Worm (Caenorhabditis elegans) whole organism, mixed stage, embryonic: ENCODE measurements around the gene irld-29.

ENCODE experiments used
- blmp-1 ChIP-seq: fragments of 150-350 bp; optimal IDR thresholded peaks from 2 replicates; lab custom pipeline; 2014; ENCODE audit warnings: missing biosample characterization, missing genetic modification characterization
- ceh-39 ChIP-seq: fragments of 150-350 bp; optimal IDR thresholded peaks from 2 replicates; lab custom pipeline; 2014; ENCODE audit warnings: missing biosample characterization, missing genetic modification characterization
- ceh-83 ChIP-seq: fragments of 200-800 bp; sonication (Bioruptor generic); optimal IDR thresholded peaks from 2 replicates; lab custom pipeline; 2018; ENCODE audit warnings: mild to moderate bottlenecking, missing genetic modification characterization, missing compliant biosample characterization
- ces-1 ChIP-seq: fragments of 150-350 bp; optimal IDR thresholded peaks from 2 replicates; lab custom pipeline; 2014; ENCODE audit warnings: missing biosample characterization, missing genetic modification reagents, missing genetic modification characterization
- cnd-1 ChIP-seq: fragments of 200-800 bp; sonication (Bioruptor generic); optimal IDR thresholded peaks from 2 replicates; lab custom pipeline; 2018; ENCODE audit warnings: mild to moderate bottlenecking, missing genetic modification characterization, missing compliant biosample characterization
- drap-1 ChIP-seq: fragments of 200-800 bp; sonication (Bioruptor generic); optimal IDR thresholded peaks from 3 replicates; lab custom pipeline; 2018; ENCODE audit warnings: mild to moderate bottlenecking, missing genetic modification characterization, missing compliant biosample characterization
- elt-1 ChIP-seq: sonication (generic microtip); optimal IDR thresholded peaks from 2 replicates; lab custom pipeline; 2017; ENCODE audit warnings: missing genetic modification characterization, mild to moderate bottlenecking, missing compliant biosample characterization, antibody characterized with exemption, moderate library complexity, borderline replicate concordance; ENCODE audit not compliant: insufficient read depth
- elt-3 ChIP-seq: fragments of 150-350 bp; optimal IDR thresholded peaks from 2 replicates; lab custom pipeline; 2014; ENCODE audit warnings: missing biosample characterization, missing genetic modification characterization
- flh-1 ChIP-seq: fragments of 200-800 bp; sonication (Bioruptor generic); optimal IDR thresholded peaks from 2 replicates; lab custom pipeline; 2018; ENCODE audit warnings: mild to moderate bottlenecking, missing genetic modification characterization, moderate library complexity, missing compliant biosample characterization
- ham-2 ChIP-seq: fragments of 200-800 bp; sonication (Bioruptor generic); optimal IDR thresholded peaks from 2 replicates; lab custom pipeline; 2018; ENCODE audit warnings: mild to moderate bottlenecking, missing genetic modification characterization, missing compliant biosample characterization
- hlh-1 ChIP-seq: fragments of 150-350 bp; optimal IDR thresholded peaks from 2 replicates; lab custom pipeline; 2014; ENCODE audit warnings: missing biosample characterization, missing genetic modification reagents, missing genetic modification characterization
- lin-32 ChIP-seq: fragments of 200-800 bp; sonication (Bioruptor generic); optimal IDR thresholded peaks from 2 replicates; lab custom pipeline; 2018; ENCODE audit warnings: mild to moderate bottlenecking, missing genetic modification characterization, missing compliant biosample characterization
- lsy-2 ChIP-seq: fragments of 150-350 bp; optimal IDR thresholded peaks from 2 replicates; lab custom pipeline; 2014; ENCODE audit warnings: missing biosample characterization, missing genetic modification characterization
- mls-2 ChIP-seq: sonication (generic microtip); optimal IDR thresholded peaks from 2 replicates; lab custom pipeline; 2016; ENCODE audit warnings: mild to moderate bottlenecking, missing genetic modification characterization, moderate library complexity, missing compliant biosample characterization
- nhr-12 ChIP-seq: fragments of 150-350 bp; optimal IDR thresholded peaks from 2 replicates; lab custom pipeline; 2014; ENCODE audit warnings: missing biosample characterization, missing genetic modification characterization
- nhr-2 ChIP-seq: fragments of 150-350 bp; optimal IDR thresholded peaks from 2 replicates; lab custom pipeline; 2014; ENCODE audit warnings: missing biosample characterization, missing genetic modification characterization
- nhr-76 ChIP-seq: sonication (generic microtip); optimal IDR thresholded peaks from 2 replicates; lab custom pipeline; 2017; ENCODE audit warnings: missing biosample characterization, missing genetic modification characterization
- pha-4 ChIP-seq: fragments of 150-350 bp; optimal IDR thresholded peaks from 2 replicates; lab custom pipeline; 2018; ENCODE audit warnings: missing biosample characterization, missing genetic modification reagents, missing genetic modification characterization
- sem-2 ChIP-seq: fragments of 200-800 bp; sonication (Bioruptor generic); optimal IDR thresholded peaks from 2 replicates; lab custom pipeline; 2018; ENCODE audit warnings: mild to moderate bottlenecking, missing genetic modification characterization, missing compliant biosample characterization
- snpc-4 ChIP-seq: fragments of 150-350 bp; optimal IDR thresholded peaks from 2 replicates; lab custom pipeline; 2014; ENCODE audit warnings: missing biosample characterization, missing genetic modification characterization
- sptf-1 ChIP-seq: sonication (generic microtip); optimal IDR thresholded peaks from 2 replicates; lab custom pipeline; 2017; ENCODE audit warnings: mild to moderate bottlenecking, missing genetic modification characterization, moderate library complexity, missing compliant biosample characterization
- tbx-8 ChIP-seq: fragments of 200-800 bp; sonication (Bioruptor generic); optimal IDR thresholded peaks from 2 replicates; lab custom pipeline; 2018; ENCODE audit warnings: mild to moderate bottlenecking, missing genetic modification characterization, moderate library complexity, missing compliant biosample characterization
- unc-120 ChIP-seq: sonication (generic microtip); optimal IDR thresholded peaks from 2 replicates; lab custom pipeline; 2017; ENCODE audit warnings: missing genetic modification characterization, missing compliant biosample characterization; ENCODE audit not compliant: poor library complexity, severe bottlenecking
- unc-39 ChIP-seq: fragments of 150-350 bp; optimal IDR thresholded peaks from 2 replicates; lab custom pipeline; 2014; ENCODE audit warnings: missing biosample characterization, missing genetic modification characterization
- unc-62 ChIP-seq: fragments of 150-350 bp; optimal IDR thresholded peaks from 2 replicates; lab custom pipeline; 2014; ENCODE audit warnings: missing biosample characterization, missing genetic modification reagents, missing genetic modification characterization
- zip-8 ChIP-seq: fragments of 150-350 bp; optimal IDR thresholded peaks from 2 replicates; lab custom pipeline; 2014; ENCODE audit warnings: missing biosample characterization, missing genetic modification characterization
- ztf-11 ChIP-seq: fragments of 150-350 bp; optimal IDR thresholded peaks from 2 replicates; lab custom pipeline; 2014; ENCODE audit warnings: missing biosample characterization, missing genetic modification characterization

irld-29 gene

DNA sequence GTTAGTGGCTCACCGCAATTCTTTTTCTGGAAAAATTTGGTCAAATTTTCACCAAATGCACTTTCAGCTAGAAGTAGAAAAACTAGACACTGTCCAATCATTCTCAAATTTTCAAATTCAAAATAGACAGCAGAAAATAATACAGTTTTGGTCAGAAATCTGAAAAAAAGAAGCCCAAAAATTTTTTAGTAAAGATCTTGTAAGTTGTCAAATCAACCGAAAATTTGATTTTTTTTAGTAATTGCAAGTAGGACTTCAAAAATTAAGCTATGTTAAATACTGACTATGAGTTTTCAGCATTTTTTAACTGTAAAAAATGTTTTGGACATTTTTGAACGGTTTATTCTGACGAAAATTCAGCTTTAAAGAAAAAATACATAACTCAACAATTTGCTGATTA, 37.5 kb downstream of the irld-29 start, which contains the start of gene Y19D10B.8:
Gene Y19D10B.8, minus strand, starts transcription at position 101 of the 400 bp plus-strand sequence.
- TF ChIP-seq snpc-4 (no peak), flh-1 (GFP tag; lab: Kevin White, UChicago) (no peak), tbx-8 (no peak)

ce11 chrV:2294577-2294976, 43.9 kb downstream of the irld-29 start, which contains the start of gene nhr-226:
TSS of gene nhr-226 (plus strand) at chrV:2294877.
- TF ChIP-seq cnd-1 (tag; lab: Kevin White, UChicago) (no peak), flh-1 (GFP tag; lab: Kevin White, UChicago) (no peak), tbx-8 (no peak), snpc-4 (no peak), ces-1 (GFP tag; lab: Kevin White, UChicago) (no peak), blmp-1 (tag; lab: Kevin White, UChicago) (no peak), nhr-2 (tag; lab: Kevin White, UChicago) (no peak), nhr-76 (tag; lab: Kevin White, UChicago) (no peak), ztf-11 (tag; lab: Kevin White, UChicago) (no peak), elt-1 (tag; lab: Kevin White, UChicago) (no peak), zip-8 (tag; lab: Kevin White, UChicago) (no peak), unc-62 (GFP tag; lab: Kevin White, UChicago) (no peak)

DNA sequence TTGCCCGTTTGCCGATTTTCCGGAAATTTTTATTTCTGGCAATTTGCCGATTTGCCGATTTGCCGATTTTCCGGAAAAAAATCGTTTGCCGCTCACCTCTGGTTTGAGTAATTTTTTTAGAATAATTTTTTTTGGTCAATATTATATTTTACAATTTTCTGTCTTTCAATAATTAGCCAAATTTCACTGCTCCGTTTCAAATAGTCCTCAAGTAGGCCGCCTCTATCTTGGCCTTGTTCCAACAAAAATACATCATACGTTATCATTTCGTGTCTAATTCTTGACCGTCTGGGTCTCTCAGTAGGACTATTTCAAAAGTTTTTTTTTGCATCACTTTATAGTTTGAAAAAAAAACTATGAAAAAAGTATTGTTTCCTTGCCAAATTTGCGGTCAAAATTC, 46.2 kb downstream of the irld-29 start, which contains the start of gene nhr-115:
Gene nhr-115, plus strand, starts transcription at position 301 of the 400 bp plus-strand sequence.
- no peak for TF ChIP-seq flh-1 (GFP tag; lab: Kevin White, UChicago)
- TF ChIP-seq sem-2 = no peak
- TF ChIP-seq ztf-11 (tag; lab: Kevin White, UChicago) = no peak
- no peak for TF ChIP-seq blmp-1 (tag; lab: Kevin White, UChicago)
- no peak for TF ChIP-seq nhr-12
- no peak for TF ChIP-seq unc-62 (GFP tag; lab: Kevin White, UChicago)
- no peak for TF ChIP-seq unc-120 (tag; lab: Kevin White, UChicago)
- TF ChIP-seq unc-39 (tag; lab: Kevin White, UChicago) = no peak
- TF ChIP-seq nhr-76 (tag; lab: Kevin White, UChicago) = no peak
- TF ChIP-seq ham-2 (GFP tag; lab: Kevin White, UChicago) = no peak
- no peak for TF ChIP-seq ceh-83 (GFP tag; lab: Kevin White, UChicago)
- no peak for TF ChIP-seq drap-1
- TF ChIP-seq sptf-1 (tag; lab: Kevin White, UChicago) = no peak
- TF ChIP-seq tbx-8 = no peak
- no peak for TF ChIP-seq lin-32
- TF ChIP-seq elt-3 (tag; lab: Kevin White, UChicago) = no peak

DNA sequence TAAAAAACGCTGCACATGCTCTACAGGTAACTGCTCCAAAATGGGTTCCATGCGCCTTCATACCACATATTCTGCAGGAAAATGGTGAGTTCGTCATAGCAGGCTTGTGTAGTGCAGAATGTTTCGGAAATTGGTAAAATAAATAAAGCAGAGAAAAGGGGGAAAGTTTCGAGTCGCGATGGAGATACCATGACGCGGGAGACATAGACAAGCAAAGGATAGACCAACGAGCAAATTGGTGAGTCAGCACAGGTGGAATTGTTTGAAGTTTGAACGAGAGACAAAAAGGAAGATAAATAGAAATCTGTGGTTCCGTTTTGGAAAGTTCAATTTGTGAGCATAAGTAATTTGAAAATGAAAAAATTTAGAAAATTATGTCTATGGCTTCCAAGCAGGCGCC, 48.1 kb downstream of the irld-29 start, which contains the start of gene nhr-225:
Gene nhr-225, minus strand, starts transcription at position 146 of the 400 bp plus-strand sequence.
- TF ChIP-seq pha-4 (tag; lab: Kevin White, UChicago) (no peak), ceh-39 (tag; lab: Kevin White, UChicago) (no peak), nhr-76 (tag; lab: Kevin White, UChicago) (no peak), lsy-2 (tag; lab: Kevin White, UChicago) (no peak), mls-2 (tag; lab: Kevin White, UChicago) (no peak), hlh-1 (no peak)
- TF ChIP-seq, all 35 proteins: peak for 0
